Worm (Caenorhabditis elegans) whole organism, young adult: ENCODE data around the gene srx-46.

ENCODE experiments used
- B0019.2 ChIP-seq: fragments of 200-800 bp; sonication (Bioruptor generic); conservative IDR thresholded peaks from 2 replicates; pipeline ENCODE4 v1.3.6; 2022; ENCODE audit warnings: missing genetic modification reagents, missing genetic modification characterization, missing compliant biosample characterization
- F52B5.7 ChIP-seq: sonication (generic microtip); optimal IDR thresholded peaks from 2 replicates; lab custom pipeline; 2016; ENCODE audit warnings: mild to moderate bottlenecking, missing genetic modification characterization, missing compliant biosample characterization
- F55B11.4 ChIP-seq: sonication (generic microtip); optimal IDR thresholded peaks from 2 replicates; lab custom pipeline; 2016; ENCODE audit warnings: missing compliant biosample characterization, missing genetic modification characterization, borderline replicate concordance; ENCODE audit not compliant: insufficient read depth
- T07F8.4 ChIP-seq: sonication (generic microtip); optimal IDR thresholded peaks from 2 replicates; lab custom pipeline; 2016; ENCODE audit warnings: mild to moderate bottlenecking, missing genetic modification characterization, moderate library complexity, missing compliant biosample characterization
- Y53G8AR.9 ChIP-seq: fragments of 200-800 bp; sonication (Bioruptor generic); conservative IDR thresholded peaks from 2 replicates; pipeline ENCODE4 v1.3.6; 2022; ENCODE audit warnings: missing genetic modification reagents, missing genetic modification characterization, missing compliant biosample characterization
- Y67H2A.10 ChIP-seq: fragments of 200-800 bp; sonication (Bioruptor generic); conservative IDR thresholded peaks from 2 replicates; pipeline ENCODE4 v1.3.6; 2022; ENCODE audit warnings: missing genetic modification reagents, missing genetic modification characterization, missing compliant biosample characterization
- Y79H2A.3 ChIP-seq: fragments of 200-800 bp; sonication (Bioruptor generic); conservative IDR thresholded peaks from 2 replicates; pipeline ENCODE4 v1.3.6; 2022; ENCODE audit warnings: missing genetic modification reagents, missing genetic modification characterization, missing compliant biosample characterization
- bed-1 ChIP-seq: fragments of 200-800 bp; sonication (Bioruptor generic); IDR thresholded peaks from 2 replicates; pipeline ENCODE4 v1.3.6; 2022; ENCODE audit warnings: missing genetic modification reagents, missing genetic modification characterization, missing compliant biosample characterization
- bed-2 ChIP-seq: fragments of 200-800 bp; sonication (Bioruptor generic); IDR thresholded peaks from 2 replicates; pipeline ENCODE4 v1.3.6; 2022; ENCODE audit warnings: missing genetic modification reagents, missing genetic modification characterization, missing compliant biosample characterization
- cebp-1 ChIP-seq, 2 experiments: fragments of 200-800 bp in 1 of 2; sonication (Bioruptor generic) in 1 of 2; sonication (generic microtip) in 1 of 2; IDR thresholded peaks in 1 of 2; optimal IDR thresholded peaks in 1 of 2; 2 replicates each; pipeline versions ENCODE4 v1.3.6 to Lab custom; 2017 to 2022; ENCODE audit warnings: missing compliant biosample characterization in 2 of 2, missing genetic modification characterization in 2 of 2, mild to moderate bottlenecking in 1 of 2, missing genetic modification reagents in 1 of 2, moderate library complexity in 1 of 2
- ceh-100 ChIP-seq: fragments of 200-800 bp; sonication (Bioruptor generic); IDR thresholded peaks from 2 replicates; pipeline ENCODE4 v1.3.6; 2022; ENCODE audit warnings: missing genetic modification reagents, missing genetic modification characterization, missing compliant biosample characterization
- ceh-91 ChIP-seq: fragments of 200-800 bp; sonication (Bioruptor generic); IDR thresholded peaks from 2 replicates; pipeline ENCODE4 v1.3.6; 2022; ENCODE audit warnings: missing genetic modification reagents, missing genetic modification characterization, missing compliant biosample characterization
- dpl-1 ChIP-seq: fragments of 150-350 bp; optimal IDR thresholded peaks from 2 replicates; lab custom pipeline; 2014; ENCODE audit warnings: missing biosample characterization, missing genetic modification reagents, missing genetic modification characterization
- efl-1 ChIP-seq: fragments of 150-350 bp; optimal IDR thresholded peaks from 2 replicates; lab custom pipeline; 2014; ENCODE audit warnings: missing biosample characterization, missing genetic modification reagents, missing genetic modification characterization
- egrh-3 ChIP-seq: fragments of 200-800 bp; sonication (Bioruptor generic); IDR thresholded peaks from 2 replicates; pipeline ENCODE4 v1.3.6; 2022; ENCODE audit warnings: missing genetic modification reagents, missing genetic modification characterization, missing compliant biosample characterization
- gei-17 ChIP-seq: fragments of 200-800 bp; sonication (Bioruptor generic); optimal IDR thresholded peaks from 2 replicates; lab custom pipeline; 2018; ENCODE audit warnings: mild to moderate bottlenecking, missing genetic modification characterization, missing compliant biosample characterization
- hmg-20 ChIP-seq: fragments of 200-800 bp; sonication (Bioruptor generic); IDR thresholded peaks from 2 replicates; pipeline ENCODE4 v1.3.6; 2022; ENCODE audit warnings: missing genetic modification reagents, missing genetic modification characterization, missing compliant biosample characterization
- hsf-1 ChIP-seq: fragments of 200-800 bp; sonication (Bioruptor generic); IDR thresholded peaks from 2 replicates; pipeline ENCODE4 v1.3.6; 2022; ENCODE audit warnings: missing genetic modification reagents, missing genetic modification characterization, missing compliant biosample characterization
- lag-1 ChIP-seq: fragments of 200-800 bp; sonication (Bioruptor generic); IDR thresholded peaks from 2 replicates; pipeline ENCODE4 v1.3.6; 2022; ENCODE audit warnings: missing genetic modification reagents, missing genetic modification characterization, missing compliant biosample characterization
- let-526 ChIP-seq: fragments of 200-800 bp; sonication (Bioruptor generic); IDR thresholded peaks from 2 replicates; pipeline ENCODE4 v1.3.6; 2022; ENCODE audit warnings: missing genetic modification reagents, missing genetic modification characterization, missing compliant biosample characterization
- let-607 ChIP-seq, 2 experiments: fragments of 200-800 bp in 1 of 2; sonication (Bioruptor generic) in 1 of 2; sonication (generic microtip) in 1 of 2; optimal IDR thresholded peaks; 2 replicates each; lab custom pipeline; 2016 to 2018; ENCODE audit warnings: mild to moderate bottlenecking in 2 of 2, missing compliant biosample characterization in 2 of 2, missing genetic modification characterization in 2 of 2, moderate library complexity in 2 of 2, missing genotype in 1 of 2
- lin-40 ChIP-seq: sonication (generic microtip); optimal IDR thresholded peaks from 2 replicates; lab custom pipeline; 2016; ENCODE audit warnings: missing genetic modification characterization, mild to moderate bottlenecking, missing compliant biosample characterization, missing genotype, missing genetic modification reagents
- madf-3 ChIP-seq: fragments of 200-800 bp; sonication (Bioruptor generic); IDR thresholded peaks from 2 replicates; pipeline ENCODE4 v1.3.6; 2022; ENCODE audit warnings: missing genetic modification reagents, missing genetic modification characterization, missing compliant biosample characterization
- mes-4 ChIP-seq: sonication (generic microtip); optimal IDR thresholded peaks from 2 replicates; lab custom pipeline; 2016; ENCODE audit warnings: missing genotype, missing genetic modification characterization, missing compliant biosample characterization
- nhr-80 ChIP-seq: sonication (generic microtip); optimal IDR thresholded peaks from 2 replicates; lab custom pipeline; 2016; ENCODE audit warnings: missing genetic modification characterization, missing compliant biosample characterization
- pha-4 ChIP-seq: fragments of 150-350 bp; sonication (generic microtip); optimal IDR thresholded peaks from 2 replicates; lab custom pipeline; 2014; ENCODE audit warnings: missing biosample characterization, missing genetic modification reagents, missing genetic modification characterization
- rpc-1 ChIP-seq, 2 experiments: fragments of 150-350 bp in 1 of 2; sonication (generic microtip) in 1 of 2; optimal IDR thresholded peaks; 2 replicates each; lab custom pipeline; 2014 to 2018; ENCODE audit warnings: missing biosample characterization in 1 of 2, missing genetic modification characterization in 1 of 2, missing genetic modification reagents in 1 of 2, missing genotype in 1 of 2
- tbx-9 ChIP-seq: sonication (generic microtip); optimal IDR thresholded peaks from 2 replicates; lab custom pipeline; 2016; ENCODE audit warnings: borderline replicate concordance, missing genetic modification characterization, inconsistent platforms, missing compliant biosample characterization
- unc-130 ChIP-seq: sonication (generic microtip); optimal IDR thresholded peaks from 2 replicates; lab custom pipeline; 2016; ENCODE audit warnings: missing genetic modification reagents, missing genetic modification characterization, missing compliant biosample characterization
- unc-62 ChIP-seq: fragments of 150-350 bp; optimal IDR thresholded peaks from 2 replicates; lab custom pipeline; 2014; ENCODE audit warnings: missing biosample characterization, missing genetic modification reagents, missing genetic modification characterization
- ztf-28 ChIP-seq: fragments of 200-800 bp; sonication (Bioruptor generic); IDR thresholded peaks from 2 replicates; pipeline ENCODE4 v1.3.6; 2022; ENCODE audit warnings: missing genetic modification reagents, missing genetic modification characterization, missing compliant biosample characterization

srx-46 gene

DNA sequence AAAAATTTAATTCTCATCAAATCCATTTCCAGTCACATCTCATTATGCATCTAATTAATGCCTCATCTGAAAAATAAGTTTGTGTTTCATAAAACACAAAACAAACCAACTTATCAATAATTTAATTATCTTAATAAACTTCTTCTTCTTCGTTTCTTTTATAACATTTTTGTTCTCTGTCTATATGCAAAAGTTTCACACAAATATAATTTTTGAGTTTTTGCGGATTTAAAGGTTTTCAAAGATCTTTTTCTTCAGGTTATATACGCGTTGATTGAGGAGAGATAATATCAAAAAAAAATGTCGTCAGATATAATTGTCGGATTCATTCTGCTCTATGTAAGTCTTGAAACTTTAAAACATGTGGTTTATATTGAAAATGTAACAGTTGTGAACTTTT lies 3.4 kb upstream of the srx-46 start, which contains the start of gene srx-47:
srx-47 (plus strand) TSS at position 301 of the 400 bp plus-strand sequence.
- TF ChIP-seq dpl-1 (GFP tag; lab: Kevin White, UChicago) (no peak), T07F8.4 (tag; lab: Kevin White, UChicago) (no peak), efl-1 (GFP tag; lab: Kevin White, UChicago) (no peak), lag-1 (GFP tag; lab: Robert Waterston, UW) (no peak), F52B5.7 (tag; lab: Kevin White, UChicago) (no peak), hmg-20 (GFP tag; lab: Robert Waterston, UW) (no peak), Y53G8AR.9 (GFP tag; lab: Robert Waterston, UW) (no peak), let-607 (tag; optimal IDR thresholded peaks at IDR 0.05; lab: Kevin White, UChicago) (no peak)

DNA sequence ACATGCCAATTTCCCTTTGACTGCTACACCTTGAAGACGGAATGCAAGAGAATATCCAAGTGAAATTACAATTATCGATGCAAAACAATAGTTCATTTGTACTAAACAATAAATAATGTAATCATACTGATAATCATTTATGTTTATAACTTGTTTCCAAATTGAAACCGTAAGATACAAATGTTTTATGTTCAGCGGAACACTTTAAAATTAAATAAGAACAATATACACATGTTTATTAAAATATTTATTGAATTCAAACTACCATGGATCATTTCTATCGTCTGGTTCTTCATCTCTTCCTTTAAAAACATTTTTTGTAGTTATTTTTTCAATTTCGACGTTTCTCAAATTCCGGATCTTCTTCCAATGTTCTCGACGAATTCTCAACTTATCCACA lies 2.3 kb downstream of the srx-46 start, which contains the start of gene ttr-40:
ttr-40 (minus strand) TSS at position 101 of the 400 bp plus-strand sequence.
- TF ChIP-seq egrh-3 = no peak
- TF ChIP-seq mes-4 = no peak
- TF ChIP-seq nhr-80 = no peak
- no peak for TF ChIP-seq let-526 (GFP tag; lab: Robert Waterston, UW)

DNA sequence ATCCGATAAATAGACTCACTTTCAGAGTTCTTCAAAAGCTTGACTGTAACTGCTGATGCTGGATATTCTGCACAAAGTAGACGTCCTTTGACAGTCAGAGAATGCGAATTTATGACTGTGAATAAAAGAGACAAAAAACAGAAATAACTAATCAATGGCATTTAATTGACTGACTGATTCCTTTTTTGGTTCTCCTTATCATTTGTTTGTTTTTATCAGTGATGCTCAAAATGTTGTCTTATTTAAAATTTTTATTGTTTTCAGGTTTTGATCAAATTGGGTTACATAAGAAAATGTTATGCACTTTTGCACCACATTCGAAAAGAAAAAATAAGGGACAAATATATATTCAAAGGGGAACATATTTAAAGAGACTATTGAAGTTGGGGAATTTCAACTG lies 3.3 kb downstream of the srx-46 start, which contains the start of gene ttr-49:
ttr-49 (minus strand) TSS at position 171 of the 400 bp plus-strand sequence.
- TF ChIP-seq F55B11.4 (tag; lab: Kevin White, UChicago) (no peak), nhr-80 (peak; percentile 51)

DNA sequence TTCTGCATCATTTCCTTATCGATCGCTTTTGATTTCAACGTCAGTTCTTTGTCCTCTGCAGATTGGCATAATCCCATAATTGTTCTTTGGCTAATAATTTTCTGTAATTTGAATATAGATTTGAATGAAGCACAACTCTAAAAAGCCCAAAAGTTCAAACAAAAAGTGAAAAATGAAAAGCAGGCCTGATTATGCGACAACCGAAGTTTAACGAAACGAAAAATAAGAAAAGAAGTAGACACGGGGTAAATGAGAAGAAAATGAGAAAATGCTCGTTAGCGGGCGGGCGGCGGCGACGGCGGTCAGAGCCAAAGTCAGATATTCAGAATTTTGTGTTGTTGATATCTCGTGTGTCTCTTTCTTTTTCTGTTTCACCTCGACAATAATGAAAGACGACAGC lies 6.6 kb downstream of the srx-46 start, which contains the start of gene gpa-3:
gpa-3 (minus strand) TSS at position 101 of the 400 bp plus-strand sequence.
- no peak for TF ChIP-seq pha-4 (tag; lab: Kevin White, UChicago)
- TF ChIP-seq bed-1 (GFP tag; lab: Robert Waterston, UW) = no peak
- TF ChIP-seq F52B5.7 (tag; lab: Kevin White, UChicago) = no peak
- no peak for TF ChIP-seq ceh-91 (GFP tag; lab: Robert Waterston, UW)
- TF ChIP-seq lin-40 (tag; lab: Kevin White, UChicago) = no peak
- no peak for TF ChIP-seq rpc-1 (optimal IDR thresholded peaks at IDR 0.05; lab: Kevin White, UChicago)
- TF ChIP-seq rpc-1 (tag; optimal IDR thresholded peaks at IDR 0.05; lab: Kevin White, UChicago) = no peak
- TF ChIP-seq tbx-9 (tag; lab: Kevin White, UChicago) = no peak
- no peak for TF ChIP-seq efl-1 (GFP tag; lab: Kevin White, UChicago)
- no peak for TF ChIP-seq ceh-100 (GFP tag; lab: Robert Waterston, UW)
- no peak for TF ChIP-seq Y79H2A.3 (GFP tag; lab: Robert Waterston, UW)
- TF ChIP-seq egrh-3 = no peak
- no peak for TF ChIP-seq ztf-28 (GFP tag; lab: Robert Waterston, UW)
- no peak for TF ChIP-seq bed-2 (GFP tag; lab: Robert Waterston, UW)
- no peak for TF ChIP-seq lag-1 (GFP tag; lab: Robert Waterston, UW)
- TF ChIP-seq unc-62 (GFP tag; lab: Kevin White, UChicago) = no peak
- TF ChIP-seq B0019.2 (GFP tag; lab: Robert Waterston, UW) = no peak

DNA sequence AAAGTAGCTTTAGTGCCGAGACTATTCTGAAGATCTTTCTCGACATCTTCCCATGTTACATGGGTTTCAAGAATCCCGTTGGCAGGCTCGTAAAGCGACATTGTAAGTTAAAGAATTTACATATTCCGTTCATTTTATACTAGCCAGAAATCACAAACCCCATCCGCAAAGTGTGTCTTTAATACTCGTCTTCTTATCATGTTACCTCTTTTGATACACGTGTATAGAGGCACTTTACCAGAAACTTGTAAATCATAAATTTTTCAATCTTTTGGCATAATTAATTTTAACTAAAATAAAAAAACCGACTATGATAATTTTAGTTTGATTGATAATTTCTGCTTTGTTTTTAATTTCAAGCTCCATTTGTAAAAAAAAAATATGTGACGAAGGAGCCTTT lies 17.9 kb downstream of the srx-46 start, which contains the start of gene E02C12.6:
E02C12.6 (minus strand) TSS at position 101 of the 400 bp plus-strand sequence.
- TF ChIP-seq unc-130 (no peak), Y67H2A.10 (GFP tag; lab: Robert Waterston, UW) (no peak), hsf-1 (GFP tag; lab: Robert Waterston, UW) (no peak), unc-62 (GFP tag; lab: Kevin White, UChicago) (no peak)

DNA sequence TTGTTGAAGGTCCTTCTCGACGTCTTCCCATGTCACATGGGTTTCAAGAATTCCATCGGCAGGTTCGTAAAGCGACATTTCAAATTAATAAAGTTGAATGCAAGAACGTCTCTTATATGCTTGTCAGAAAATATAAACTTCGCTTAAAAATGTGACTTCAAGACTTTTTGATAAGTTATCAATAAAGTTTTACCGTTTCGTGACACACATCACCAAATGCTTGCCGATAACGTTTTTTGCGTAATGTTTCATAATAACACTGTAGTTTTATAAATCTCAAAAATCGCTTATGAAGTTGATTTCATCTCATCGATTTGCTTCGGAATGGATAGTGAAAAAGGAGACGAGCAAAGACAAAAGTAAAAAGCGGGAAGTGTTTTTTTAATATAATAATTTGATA lies 20.4 kb downstream of the srx-46 start, which contains the start of gene E02C12.8:
E02C12.8 (minus strand) TSS at position 141 of the 400 bp plus-strand sequence.
- peak; percentile 53; the same call in 1 of the 2 replicates for TF ChIP-seq cebp-1 (GFP tag; IDR thresholded peaks at IDR 0.05; lab: Robert Waterston, UW)
- TF ChIP-seq cebp-1 (tag; optimal IDR thresholded peaks at IDR 0.05; lab: Kevin White, UChicago) = no peak
- TF ChIP-seq gei-17 = no peak
- TF ChIP-seq madf-3 (GFP tag; lab: Robert Waterston, UW) = no peak
- TF ChIP-seq nhr-80 = peak; percentile 77
